Worm (Caenorhabditis elegans): ENCODE results near the gene T04C10.3.

T04C10.3 gene

ce11 chrX:14824490-14825050 lies 12.4 kb downstream of the T04C10.3 start, which contains the start of gene mbk-1 (continued):
- TF ChIP-seq fkh-4 (tag; optimal IDR thresholded peaks at IDR 0.05; ENCODE audit: borderline replicate concordance) (no peak), mdl-1 (tag; optimal IDR thresholded peaks at IDR 0.05) (peak in 1 of 2 experiments; percentile 75), zip-4 (GFP tag; optimal IDR thresholded peaks at IDR 0.05) (no peak), ceh-63 (GFP tag; optimal IDR thresholded peaks at IDR 0.05) (no peak), elt-3 (tag; optimal IDR thresholded peaks at IDR 0.05) (peak in 2 of 6 experiments; percentile 5 to 13), nhr-19 (GFP tag; conservative IDR thresholded peaks at IDR 0.05) (peak; percentile 47), dpl-1 (GFP tag; optimal IDR thresholded peaks at IDR 0.05) (peak in 2 of 3 experiments; percentile 28 to 41), egl-13 (tag; optimal IDR thresholded peaks at IDR 0.05) (peak; percentile 57), ceh-8 (GFP tag; optimal IDR thresholded peaks at IDR 0.05) (no peak), nhr-77 (tag; optimal IDR thresholded peaks at IDR 0.05) (no peak), elt-2 (tag; optimal IDR thresholded peaks at IDR 0.05) (peak; percentile 56), nhr-85 (tag) (peak; percentile 74), nhr-11 (tag; optimal IDR thresholded peaks at IDR 0.05) (no peak), tbx-2 (tag; optimal IDR thresholded peaks at IDR 0.05) (peak; percentile 60), nhr-237 (tag; optimal IDR thresholded peaks at IDR 0.05) (no peak)

ce11 chrX:14828766-14829165 lies 16.6 kb downstream of the T04C10.3 start:
- no peak for TF ChIP-seq ceh-82 (tag; optimal IDR thresholded peaks at IDR 0.05)
- TF ChIP-seq hlh-17 (GFP tag; optimal IDR thresholded peaks at IDR 0.05; ENCODE audit: borderline replicate concordance) = no peak
- TF ChIP-seq ces-1 (GFP tag; optimal IDR thresholded peaks at IDR 0.05) = no peak
- TF ChIP-seq aly-2 (tag; optimal IDR thresholded peaks at IDR 0.05) = no peak
- no peak for TF ChIP-seq efl-1 (optimal IDR thresholded peaks at IDR 0.05)
- no peak for TF ChIP-seq efl-1 (GFP tag; optimal IDR thresholded peaks at IDR 0.05 in 1 of 2)
- no peak for TF ChIP-seq nhr-12 (tag; optimal IDR thresholded peaks at IDR 0.05)
- no peak for TF ChIP-seq egl-27 (tag; optimal IDR thresholded peaks at IDR 0.05)

- peak; percentile 13 for TF ChIP-seq egl-13 (tag; optimal IDR thresholded peaks at IDR 0.05)
- no peak for TF ChIP-seq pag-3 (tag; optimal IDR thresholded peaks at IDR 0.05; ENCODE audit: borderline replicate concordance, insufficient read depth)
These were observed 19.4 kb downstream of the T04C10.3 start, which contains the start of gene dpf-2 for ce11 chrX:14831531-14831930. Gene dpf-2 (plus strand): TSS chrX:14831831.

ce11 chrX:14838339-14838738 lies 26.2 kb downstream of the T04C10.3 start:
- TF ChIP-seq unc-130 (tag; optimal IDR thresholded peaks at IDR 0.05) = no peak
- TF ChIP-seq nhr-71 (tag; optimal IDR thresholded peaks at IDR 0.05) = peak; percentile 43
- peak; percentile 45 for TF ChIP-seq fkh-8 (tag; optimal IDR thresholded peaks at IDR 0.05)
- peak; percentile 73 for TF ChIP-seq unc-86 (tag; optimal IDR thresholded peaks at IDR 0.05)
- TF ChIP-seq nhr-47 (tag; optimal IDR thresholded peaks at IDR 0.05) = peak; percentile 42
- TF ChIP-seq aly-2 (tag; optimal IDR thresholded peaks at IDR 0.05) = no peak
- TF ChIP-seq swsn-7 (tag; optimal IDR thresholded peaks at IDR 0.05) = peak; percentile 1
- TF ChIP-seq lin-14 (GFP tag; optimal IDR thresholded peaks at IDR 0.05) = peak; percentile 39
- TF ChIP-seq F16B12.6 (tag; optimal IDR thresholded peaks at IDR 0.05) = no peak

- TF ChIP-seq elt-3 (tag; optimal IDR thresholded peaks at IDR 0.05) = peak in 2 of 6 experiments; percentile 27 to 50
- no peak for TF ChIP-seq hlh-17 (GFP tag; optimal IDR thresholded peaks at IDR 0.05; ENCODE audit: borderline replicate concordance)
- TF ChIP-seq nhr-19 (GFP tag; conservative IDR thresholded peaks at IDR 0.05) = peak; percentile 78
- TF ChIP-seq tbx-2 (tag; optimal IDR thresholded peaks at IDR 0.05) = peak; percentile 92
- TF ChIP-seq lin-35 (GFP tag; optimal IDR thresholded peaks at IDR 0.05) = peak; percentile 82 to 87
- TF ChIP-seq aha-1 (tag; optimal IDR thresholded peaks at IDR 0.05) = no peak
- TF ChIP-seq mab-9 (GFP tag; IDR thresholded peaks at IDR 0.05) = peak; percentile 40; the same call in 1 of the 2 replicates
- no peak for TF ChIP-seq C04F5.9 (tag; optimal IDR thresholded peaks at IDR 0.05)
- peak; percentile 86 for TF ChIP-seq C16A3.4 (tag; optimal IDR thresholded peaks at IDR 0.05)
- TF ChIP-seq fkh-4 (tag; optimal IDR thresholded peaks at IDR 0.05; ENCODE audit: borderline replicate concordance) = no peak
- peak; percentile 91 for TF ChIP-seq fos-1 (tag; optimal IDR thresholded peaks at IDR 0.05)
- peak; percentile 91 for TF ChIP-seq nhr-20 (tag; optimal IDR thresholded peaks at IDR 0.05)
- TF ChIP-seq efl-3 (GFP tag; optimal IDR thresholded peaks at IDR 0.05) = no peak
- TF ChIP-seq unc-86 (tag; optimal IDR thresholded peaks at IDR 0.05) = peak; percentile 91
- TF ChIP-seq snu-23 (GFP tag; optimal IDR thresholded peaks at IDR 0.05) = peak; percentile 96
- no peak for TF ChIP-seq unc-30 (tag; optimal IDR thresholded peaks at IDR 0.05)
- no peak for TF ChIP-seq ces-1 (GFP tag; optimal IDR thresholded peaks at IDR 0.05)
- TF ChIP-seq ztf-4 (tag; optimal IDR thresholded peaks at IDR 0.05) = peak; percentile 78
- TF ChIP-seq sox-4 (tag; optimal IDR thresholded peaks at IDR 0.05) = peak; percentile 21
- TF ChIP-seq nhr-76 (tag; optimal IDR thresholded peaks at IDR 0.05) = no peak
These were observed 28.9 kb downstream of the T04C10.3 start for ce11 chrX:14841030-14841429.
